Fruit fly (Drosophila melanogaster) whole organism, wandering third instar larva: ENCODE data around the gene Gfat2.

Experiments
- CG9705 ChIP-seq: fragments of 200-800 bp; sonication (Bioruptor generic); optimal IDR thresholded peaks from 2 replicates; lab custom pipeline; 2018; ENCODE audit warnings: missing biosample characterization, mild to moderate bottlenecking, missing genetic modification characterization
- CrebA ChIP-seq: fragments of 200-800 bp; sonication (Bioruptor generic); optimal IDR thresholded peaks from 2 replicates; lab custom pipeline; 2016; ENCODE audit warnings: missing biosample characterization, mild to moderate bottlenecking, missing genetic modification characterization, borderline replicate concordance
- Dfd ChIP-seq: fragments of >200 bp; optimal IDR thresholded peaks from 2 replicates; lab custom pipeline; 2017; ENCODE audit warnings: missing biosample characterization, missing genetic modification characterization
- Dif ChIP-seq: fragments of 200-275, 200-300 bp; sonication (Bioruptor generic); optimal IDR thresholded peaks from 2 replicates; lab custom pipeline; 2018; ENCODE audit warnings: missing biosample characterization, missing genetic modification characterization; ENCODE audit not compliant: partially characterized antibody
- GATAd ChIP-seq: sonication (Bioruptor generic); optimal IDR thresholded peaks from 2 replicates; lab custom pipeline; 2016; ENCODE audit warnings: missing biosample characterization, missing genetic modification characterization
- Hnf4 ChIP-seq: fragments of 200-800 bp; sonication (Bioruptor generic); optimal IDR thresholded peaks from 2 replicates; lab custom pipeline; 2016; ENCODE audit warnings: missing biosample characterization, mild to moderate bottlenecking, missing genetic modification characterization
- Hr78 ChIP-seq: fragments of >200 bp; optimal IDR thresholded peaks from 2 replicates; lab custom pipeline; 2017; ENCODE audit warnings: missing biosample characterization, missing genetic modification characterization
- Hr83 ChIP-seq: fragments of 200-300 bp; sonication (Bioruptor generic); optimal IDR thresholded peaks from 2 replicates; lab custom pipeline; 2016; ENCODE audit warnings: missing biosample characterization, mild to moderate bottlenecking, missing genetic modification characterization, moderate library complexity; ENCODE audit not compliant: poor library complexity, severe bottlenecking
- Mio ChIP-seq: sonication (Bioruptor generic); optimal IDR thresholded peaks from 2 replicates; lab custom pipeline; 2016; ENCODE audit warnings: missing biosample characterization, missing genetic modification characterization
- Myc ChIP-seq: fragments of >200 bp; optimal IDR thresholded peaks from 2 replicates; lab custom pipeline; 2017
- N ChIP-seq: fragments of >200 bp; optimal IDR thresholded peaks from 2 replicates; lab custom pipeline; 2018; ENCODE audit warnings: missing biosample characterization, missing external identifiers, missing genetic modification characterization
- OdsH ChIP-seq: fragments of 200-800 bp; sonication (Bioruptor generic); optimal IDR thresholded peaks from 2 replicates; lab custom pipeline; 2016; ENCODE audit warnings: missing biosample characterization, mild to moderate bottlenecking, missing genetic modification characterization
- Rel ChIP-seq, 2 experiments: fragments of 200-800 bp; sonication (Bioruptor generic) in 1 of 2; optimal IDR thresholded peaks; 2 replicates in 1 of 2; 3 replicates in 1 of 2; lab custom pipeline; 2016 to 2019; ENCODE audit warnings: mild to moderate bottlenecking in 2 of 2, missing biosample characterization in 2 of 2, missing genetic modification characterization in 2 of 2, moderate library complexity in 1 of 2
- Sp1 ChIP-seq: fragments of 200-800 bp; sonication (Bioruptor generic); optimal IDR thresholded peaks from 3 replicates; lab custom pipeline; 2019; ENCODE audit warnings: missing biosample characterization, mild to moderate bottlenecking, missing genetic modification characterization, moderate library complexity
- Vsx2 ChIP-seq: fragments of 200-300, 225-300 bp; sonication (Bioruptor generic); optimal IDR thresholded peaks from 2 replicates; lab custom pipeline; 2018; ENCODE audit warnings: missing biosample characterization, missing genetic modification characterization; ENCODE audit not compliant: partially characterized antibody
- br ChIP-seq: fragments of 200-800 bp; sonication (Bioruptor generic); optimal IDR thresholded peaks from 2 replicates; lab custom pipeline; 2016; ENCODE audit warnings: missing biosample characterization, missing genetic modification characterization
- brk ChIP-seq: fragments of 200-800 bp; sonication (Bioruptor generic); optimal IDR thresholded peaks from 2 replicates; lab custom pipeline; 2016; ENCODE audit warnings: missing biosample characterization, mild to moderate bottlenecking, missing genetic modification characterization
- dl ChIP-seq, 2 experiments: fragments of 175-275, 200-275 bp in 1 of 2; fragments of 200-275 bp in 1 of 2; sonication (Bioruptor generic); optimal IDR thresholded peaks; lab custom pipeline; 2018; ENCODE audit warnings: mild to moderate bottlenecking in 2 of 2, missing biosample characterization in 2 of 2, missing genetic modification characterization in 2 of 2, moderate library complexity in 2 of 2; ENCODE audit not compliant: partially characterized antibody in 2 of 2, insufficient read depth in 1 of 2
- dsf ChIP-seq: sonication (Bioruptor generic); optimal IDR thresholded peaks from 2 replicates; lab custom pipeline; 2016; ENCODE audit warnings: missing biosample characterization, missing genetic modification characterization, borderline replicate concordance
- jim ChIP-seq: fragments of 175-275, 200-325 bp; sonication (Bioruptor generic); optimal IDR thresholded peaks from 2 replicates; lab custom pipeline; 2016; ENCODE audit warnings: missing biosample characterization, mild to moderate bottlenecking, missing genetic modification characterization
- lola ChIP-seq: fragments of >200 bp; optimal IDR thresholded peaks from 2 replicates; lab custom pipeline; 2017; ENCODE audit warnings: missing biosample characterization, missing genetic modification characterization
- pan ChIP-seq: fragments of >200 bp; optimal IDR thresholded peaks from 2 replicates; lab custom pipeline; 2017
- psq ChIP-seq: fragments of 200-800 bp; sonication (Bioruptor generic); optimal IDR thresholded peaks from 3 replicates; lab custom pipeline; 2017; ENCODE audit warnings: missing biosample characterization, mild to moderate bottlenecking, missing genetic modification characterization, moderate library complexity
- rgr ChIP-seq: fragments of 200-800 bp; sonication (Bioruptor generic); optimal IDR thresholded peaks from 3 replicates; lab custom pipeline; 2016; ENCODE audit warnings: missing biosample characterization, mild to moderate bottlenecking, missing genetic modification characterization
- tai ChIP-seq: sonication (Bioruptor generic); optimal IDR thresholded peaks from 2 replicates; lab custom pipeline; 2016; ENCODE audit warnings: missing biosample characterization, missing genetic modification characterization
- usp ChIP-seq: fragments of >200 bp; optimal IDR thresholded peaks from 2 replicates; lab custom pipeline; 2017; ENCODE audit warnings: missing biosample characterization, missing genetic modification characterization
- woc ChIP-seq: sonication (Bioruptor generic); optimal IDR thresholded peaks from 2 replicates; lab custom pipeline; 2016; ENCODE audit warnings: missing biosample characterization, mild to moderate bottlenecking, missing genetic modification characterization

The Gfat2 gene

dm6 chr3R:28326150-28326965, 13.2 kb downstream of the Gfat2 start (continued):
- TF ChIP-seq dsf (GFP tag; lab: Kevin White, UChicago) = peak; percentile 97
- peak; percentile 95 for TF ChIP-seq Dfd (GFP tag; lab: Kevin White, UChicago)
- TF ChIP-seq Myc (lab: Kevin White, UChicago) = no peak

- TF ChIP-seq lola (GFP tag; lab: Kevin White, UChicago) = no peak
- TF ChIP-seq Dfd (GFP tag; lab: Kevin White, UChicago) = peak; percentile 96
- no peak for TF ChIP-seq usp (GFP tag; lab: Kevin White, UChicago)
- TF ChIP-seq GATAd = no peak
These were observed 14.2 kb downstream of the Gfat2 start for dm6 chr3R:28325415-28325814.

dm6 chr3R:28324834-28325233, 14.7 kb downstream of the Gfat2 start:
- TF ChIP-seq dl (GFP tag; optimal IDR thresholded peaks at IDR 0.05; lab: Kevin White, UChicago; ENCODE audit: insufficient read depth in 1 of 2, partially characterized antibody in 2 of 2) = peak; percentile 45 to 85
- TF ChIP-seq lola (GFP tag; lab: Kevin White, UChicago) = no peak
- peak; percentile 84 for TF ChIP-seq Dif (GFP tag; lab: Kevin White, UChicago)

dm6 chr3R:28323718-28324350, 15.7 kb downstream of the Gfat2 start:
- no peak for TF ChIP-seq Hr83 (GFP tag; lab: Kevin White, UChicago)
- no peak for TF ChIP-seq CG9705 (GFP tag; lab: Kevin White, UChicago)
- no peak for TF ChIP-seq CrebA (GFP tag; lab: Kevin White, UChicago)
- no peak for TF ChIP-seq rgr (GFP tag; lab: Kevin White, UChicago)
- no peak for TF ChIP-seq Dif (GFP tag; lab: Kevin White, UChicago)
- TF ChIP-seq pan = no peak
- TF ChIP-seq GATAd = no peak
- no peak for TF ChIP-seq Rel (GFP tag; optimal IDR thresholded peaks at IDR 0.05; lab: Kevin White, UChicago)
- no peak for TF ChIP-seq Rel (tag; optimal IDR thresholded peaks at IDR 0.05; lab: Kevin White, UChicago)
- no peak for TF ChIP-seq brk
- TF ChIP-seq Hnf4 (GFP tag; lab: Kevin White, UChicago) = no peak
- TF ChIP-seq tai = no peak
- TF ChIP-seq Sp1 (GFP tag; lab: Kevin White, UChicago) = no peak
- no peak for TF ChIP-seq psq (GFP tag; lab: Kevin White, UChicago)
- TF ChIP-seq br (GFP tag; lab: Kevin White, UChicago) = no peak
- TF ChIP-seq Hr78 = no peak
- TF ChIP-seq lola (GFP tag; lab: Kevin White, UChicago) = no peak

dm6 chr3R:28317151-28317844, 22.3 kb downstream of the Gfat2 start:
- no peak for TF ChIP-seq Dif (GFP tag; lab: Kevin White, UChicago)
- TF ChIP-seq br (GFP tag; lab: Kevin White, UChicago) = no peak
- TF ChIP-seq usp (GFP tag; lab: Kevin White, UChicago) = no peak
- TF ChIP-seq Vsx2 = no peak
- TF ChIP-seq, all 38 proteins: peak for 0

- TF ChIP-seq Myc (lab: Kevin White, UChicago) (no peak), brk (no peak), Mio (GFP tag; lab: Kevin White, UChicago) (no peak), Hr83 (GFP tag; lab: Kevin White, UChicago) (no peak), tai (no peak), OdsH (GFP tag; lab: Kevin White, UChicago) (no peak), N (GFP tag; lab: Kevin White, UChicago) (no peak), dl (GFP tag; optimal IDR thresholded peaks at IDR 0.05; lab: Kevin White, UChicago; ENCODE audit: insufficient read depth in 1 of 2, partially characterized antibody in 2 of 2) (no peak), jim (GFP tag; lab: Kevin White, UChicago) (no peak), Dfd (GFP tag; lab: Kevin White, UChicago) (no peak), woc (GFP tag; lab: Kevin White, UChicago) (no peak), pan (no peak)
These were observed 31.4 kb downstream of the Gfat2 start for dm6 chr3R:28307926-28308746.
